Worm (Caenorhabditis elegans) whole organism, mixed stage, embryonic: ENCODE results near the gene vab-23.

ENCODE experiments used
- M03D4.4 ChIP-seq: sonication (generic microtip); optimal IDR thresholded peaks from 2 replicates; lab custom pipeline; 2017; ENCODE audit warnings: mild to moderate bottlenecking, missing genetic modification characterization, missing compliant biosample characterization
- bed-3 ChIP-seq: fragments of 200-800 bp; sonication (Bioruptor generic); optimal IDR thresholded peaks from 3 replicates; lab custom pipeline; 2018; ENCODE audit warnings: mild to moderate bottlenecking, missing genetic modification characterization, moderate library complexity, missing compliant biosample characterization
- blmp-1 ChIP-seq: fragments of 150-350 bp; optimal IDR thresholded peaks from 2 replicates; lab custom pipeline; 2014; ENCODE audit warnings: missing biosample characterization, missing genetic modification characterization
- ceh-39 ChIP-seq: fragments of 150-350 bp; optimal IDR thresholded peaks from 2 replicates; lab custom pipeline; 2014; ENCODE audit warnings: missing biosample characterization, missing genetic modification characterization
- ceh-43 ChIP-seq: fragments of 200-800 bp; sonication (Bioruptor generic); optimal IDR thresholded peaks from 2 replicates; lab custom pipeline; 2018; ENCODE audit warnings: mild to moderate bottlenecking, missing genetic modification characterization, moderate library complexity, missing compliant biosample characterization
- ceh-83 ChIP-seq: fragments of 200-800 bp; sonication (Bioruptor generic); optimal IDR thresholded peaks from 2 replicates; lab custom pipeline; 2018; ENCODE audit warnings: mild to moderate bottlenecking, missing genetic modification characterization, missing compliant biosample characterization
- ces-1 ChIP-seq: fragments of 150-350 bp; optimal IDR thresholded peaks from 2 replicates; lab custom pipeline; 2014; ENCODE audit warnings: missing biosample characterization, missing genetic modification reagents, missing genetic modification characterization
- cnd-1 ChIP-seq: fragments of 200-800 bp; sonication (Bioruptor generic); optimal IDR thresholded peaks from 2 replicates; lab custom pipeline; 2018; ENCODE audit warnings: mild to moderate bottlenecking, missing genetic modification characterization, missing compliant biosample characterization
- drap-1 ChIP-seq: fragments of 200-800 bp; sonication (Bioruptor generic); optimal IDR thresholded peaks from 3 replicates; lab custom pipeline; 2018; ENCODE audit warnings: mild to moderate bottlenecking, missing genetic modification characterization, missing compliant biosample characterization
- elt-1 ChIP-seq: sonication (generic microtip); optimal IDR thresholded peaks from 2 replicates; lab custom pipeline; 2017; ENCODE audit warnings: missing genetic modification characterization, mild to moderate bottlenecking, missing compliant biosample characterization, antibody characterized with exemption, moderate library complexity, borderline replicate concordance; ENCODE audit not compliant: insufficient read depth
- elt-3 ChIP-seq: fragments of 150-350 bp; optimal IDR thresholded peaks from 2 replicates; lab custom pipeline; 2014; ENCODE audit warnings: missing biosample characterization, missing genetic modification characterization
- flh-1 ChIP-seq: fragments of 200-800 bp; sonication (Bioruptor generic); optimal IDR thresholded peaks from 2 replicates; lab custom pipeline; 2018; ENCODE audit warnings: mild to moderate bottlenecking, missing genetic modification characterization, moderate library complexity, missing compliant biosample characterization
- ham-2 ChIP-seq: fragments of 200-800 bp; sonication (Bioruptor generic); optimal IDR thresholded peaks from 2 replicates; lab custom pipeline; 2018; ENCODE audit warnings: mild to moderate bottlenecking, missing genetic modification characterization, missing compliant biosample characterization
- hlh-1 ChIP-seq: fragments of 150-350 bp; optimal IDR thresholded peaks from 2 replicates; lab custom pipeline; 2014; ENCODE audit warnings: missing biosample characterization, missing genetic modification reagents, missing genetic modification characterization
- lin-13 ChIP-seq: fragments of 150-350 bp; optimal IDR thresholded peaks from 2 replicates; lab custom pipeline; 2014; ENCODE audit warnings: missing biosample characterization, missing genetic modification characterization
- lin-32 ChIP-seq: fragments of 200-800 bp; sonication (Bioruptor generic); optimal IDR thresholded peaks from 2 replicates; lab custom pipeline; 2018; ENCODE audit warnings: mild to moderate bottlenecking, missing genetic modification characterization, missing compliant biosample characterization
- lsy-2 ChIP-seq: fragments of 150-350 bp; optimal IDR thresholded peaks from 2 replicates; lab custom pipeline; 2014; ENCODE audit warnings: missing biosample characterization, missing genetic modification characterization
- mab-5 ChIP-seq: fragments of 150-350 bp; optimal IDR thresholded peaks from 2 replicates; lab custom pipeline; 2014; ENCODE audit warnings: missing biosample characterization, missing genetic modification characterization
- mep-1 ChIP-seq: fragments of 150-350 bp; optimal IDR thresholded peaks from 2 replicates; lab custom pipeline; 2017; ENCODE audit warnings: missing biosample characterization, missing genetic modification reagents, missing genetic modification characterization, inconsistent platforms
- mls-2 ChIP-seq: sonication (generic microtip); optimal IDR thresholded peaks from 2 replicates; lab custom pipeline; 2016; ENCODE audit warnings: mild to moderate bottlenecking, missing genetic modification characterization, moderate library complexity, missing compliant biosample characterization
- nhr-12 ChIP-seq: fragments of 150-350 bp; optimal IDR thresholded peaks from 2 replicates; lab custom pipeline; 2014; ENCODE audit warnings: missing biosample characterization, missing genetic modification characterization
- nhr-2 ChIP-seq: fragments of 150-350 bp; optimal IDR thresholded peaks from 2 replicates; lab custom pipeline; 2014; ENCODE audit warnings: missing biosample characterization, missing genetic modification characterization
- nhr-237 ChIP-seq: fragments of 150-350 bp; optimal IDR thresholded peaks from 2 replicates; lab custom pipeline; 2014; ENCODE audit warnings: missing biosample characterization, missing genetic modification characterization
- nhr-28 ChIP-seq: fragments of 150-350 bp; optimal IDR thresholded peaks from 2 replicates; lab custom pipeline; 2014; ENCODE audit warnings: missing biosample characterization, missing genetic modification characterization
- nhr-76 ChIP-seq: sonication (generic microtip); optimal IDR thresholded peaks from 2 replicates; lab custom pipeline; 2017; ENCODE audit warnings: missing biosample characterization, missing genetic modification characterization
- pha-4 ChIP-seq: fragments of 150-350 bp; optimal IDR thresholded peaks from 2 replicates; lab custom pipeline; 2018; ENCODE audit warnings: missing biosample characterization, missing genetic modification reagents, missing genetic modification characterization
- sem-2 ChIP-seq: fragments of 200-800 bp; sonication (Bioruptor generic); optimal IDR thresholded peaks from 2 replicates; lab custom pipeline; 2018; ENCODE audit warnings: mild to moderate bottlenecking, missing genetic modification characterization, missing compliant biosample characterization
- snpc-4 ChIP-seq: fragments of 150-350 bp; optimal IDR thresholded peaks from 2 replicates; lab custom pipeline; 2014; ENCODE audit warnings: missing biosample characterization, missing genetic modification characterization
- sptf-1 ChIP-seq: sonication (generic microtip); optimal IDR thresholded peaks from 2 replicates; lab custom pipeline; 2017; ENCODE audit warnings: mild to moderate bottlenecking, missing genetic modification characterization, moderate library complexity, missing compliant biosample characterization
- tbx-8 ChIP-seq: fragments of 200-800 bp; sonication (Bioruptor generic); optimal IDR thresholded peaks from 2 replicates; lab custom pipeline; 2018; ENCODE audit warnings: mild to moderate bottlenecking, missing genetic modification characterization, moderate library complexity, missing compliant biosample characterization
- unc-120 ChIP-seq: sonication (generic microtip); optimal IDR thresholded peaks from 2 replicates; lab custom pipeline; 2017; ENCODE audit warnings: missing genetic modification characterization, missing compliant biosample characterization; ENCODE audit not compliant: poor library complexity, severe bottlenecking
- unc-39 ChIP-seq: fragments of 150-350 bp; optimal IDR thresholded peaks from 2 replicates; lab custom pipeline; 2014; ENCODE audit warnings: missing biosample characterization, missing genetic modification characterization
- unc-62 ChIP-seq: fragments of 150-350 bp; optimal IDR thresholded peaks from 2 replicates; lab custom pipeline; 2014; ENCODE audit warnings: missing biosample characterization, missing genetic modification reagents, missing genetic modification characterization
- zip-8 ChIP-seq: fragments of 150-350 bp; optimal IDR thresholded peaks from 2 replicates; lab custom pipeline; 2014; ENCODE audit warnings: missing biosample characterization, missing genetic modification characterization
- ztf-11 ChIP-seq: fragments of 150-350 bp; optimal IDR thresholded peaks from 2 replicates; lab custom pipeline; 2014; ENCODE audit warnings: missing biosample characterization, missing genetic modification characterization

The vab-23 gene

ce11 chrII:11889420-11890075 lies 11.5 kb downstream of the vab-23 start:
- TF ChIP-seq ceh-43 (GFP tag; lab: Kevin White, UChicago), result no peak
- TF ChIP-seq nhr-76, result no peak
- no peak for TF ChIP-seq nhr-12 (tag; lab: Kevin White, UChicago)
- TF ChIP-seq hlh-1 (tag; lab: Kevin White, UChicago), result no peak
- TF ChIP-seq unc-120 (tag; lab: Kevin White, UChicago), result no peak
- TF ChIP-seq snpc-4 (tag; lab: Kevin White, UChicago), result no peak
- no peak for TF ChIP-seq unc-62 (GFP tag; lab: Kevin White, UChicago)
- TF ChIP-seq unc-39 (tag; lab: Kevin White, UChicago), result no peak
- TF ChIP-seq lin-13 (tag; lab: Kevin White, UChicago), result peak; percentile 24
- TF ChIP-seq nhr-28 (tag; lab: Kevin White, UChicago), result no peak
- TF ChIP-seq sem-2 (GFP tag; lab: Kevin White, UChicago), result no peak
- no peak for TF ChIP-seq ceh-83 (GFP tag; lab: Kevin White, UChicago)
- peak; percentile 0 for TF ChIP-seq ztf-11 (tag; lab: Kevin White, UChicago)
- TF ChIP-seq mab-5 (tag; lab: Kevin White, UChicago), result no peak
- TF ChIP-seq mls-2, result peak; percentile 56
- no peak for TF ChIP-seq bed-3 (GFP tag; lab: Kevin White, UChicago)
- no peak for TF ChIP-seq elt-3
- no peak for TF ChIP-seq pha-4 (tag; lab: Kevin White, UChicago)
- TF ChIP-seq ceh-39 (tag; lab: Kevin White, UChicago), result no peak
- TF ChIP-seq blmp-1 (tag; lab: Kevin White, UChicago), result no peak
- no peak for TF ChIP-seq ham-2 (GFP tag; lab: Kevin White, UChicago)
- TF ChIP-seq lin-32 (GFP tag; lab: Kevin White, UChicago), result peak; percentile 81
- no peak for TF ChIP-seq elt-1 (tag; lab: Kevin White, UChicago)
- TF ChIP-seq mep-1 (tag; lab: Kevin White, UChicago), result no peak
- TF ChIP-seq nhr-237 (tag; lab: Kevin White, UChicago), result no peak
- TF ChIP-seq tbx-8, result no peak
- peak; percentile 68 for TF ChIP-seq nhr-2 (tag; lab: Kevin White, UChicago)
- TF ChIP-seq zip-8 (tag; lab: Kevin White, UChicago), result no peak
- no peak for TF ChIP-seq ces-1 (GFP tag; lab: Kevin White, UChicago)
- no peak for TF ChIP-seq lsy-2 (tag; lab: Kevin White, UChicago)
- TF ChIP-seq cnd-1 (tag; lab: Kevin White, UChicago), result peak; percentile 94
- peak; percentile 37 for TF ChIP-seq sptf-1 (tag; lab: Kevin White, UChicago)
- no peak for TF ChIP-seq flh-1 (GFP tag; lab: Kevin White, UChicago)
- no peak for TF ChIP-seq drap-1
- TF ChIP-seq M03D4.4 (tag; lab: Kevin White, UChicago), result no peak

DNA sequence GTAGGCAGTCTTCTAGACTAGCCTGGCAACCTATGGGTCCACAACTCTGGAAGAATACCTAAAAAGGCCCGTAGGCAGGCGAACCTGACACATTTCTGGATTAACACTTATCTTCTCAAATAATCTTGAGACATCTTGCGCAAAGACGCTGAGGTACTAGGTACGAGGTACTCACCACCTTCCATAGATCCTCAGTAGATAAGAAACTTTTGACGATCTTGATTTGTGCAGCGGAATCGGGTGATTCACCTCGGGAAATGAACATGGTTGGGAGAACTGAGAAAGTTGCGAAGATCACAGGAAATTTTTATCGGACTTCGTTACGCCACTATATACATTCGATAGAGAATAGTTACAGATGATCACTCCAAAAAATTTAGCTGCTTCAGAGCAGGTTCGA lies 12.9 kb downstream of the vab-23 start:
- TF ChIP-seq elt-1 (tag; lab: Kevin White, UChicago) (peak; percentile 86), drap-1 (no peak)

ce11 chrII:11887724-11888123 lies 13.3 kb downstream of the vab-23 start:
- TF ChIP-seq zip-8 (tag; lab: Kevin White, UChicago) (peak; percentile 40), sptf-1 (tag; lab: Kevin White, UChicago) (peak; percentile 20), cnd-1 (tag; lab: Kevin White, UChicago) (peak; percentile 88), ham-2 (GFP tag; lab: Kevin White, UChicago) (no peak), unc-39 (tag; lab: Kevin White, UChicago) (no peak), nhr-12 (tag; lab: Kevin White, UChicago) (peak; percentile 14), elt-3 (no peak), unc-120 (tag; lab: Kevin White, UChicago) (no peak), ceh-39 (tag; lab: Kevin White, UChicago) (no peak), ceh-43 (GFP tag; lab: Kevin White, UChicago) (no peak), lsy-2 (tag; lab: Kevin White, UChicago) (peak; percentile 31), drap-1 (no peak), mep-1 (tag; lab: Kevin White, UChicago) (peak; percentile 6), mls-2 (no peak), tbx-8 (no peak), lin-13 (tag; lab: Kevin White, UChicago) (no peak), nhr-76 (no peak), nhr-2 (tag; lab: Kevin White, UChicago) (peak; percentile 50), snpc-4 (tag; lab: Kevin White, UChicago) (no peak), ztf-11 (tag; lab: Kevin White, UChicago) (no peak), sem-2 (GFP tag; lab: Kevin White, UChicago) (no peak), nhr-28 (tag; lab: Kevin White, UChicago) (no peak), nhr-237 (tag; lab: Kevin White, UChicago) (no peak), ces-1 (GFP tag; lab: Kevin White, UChicago) (no peak), mab-5 (tag; lab: Kevin White, UChicago) (no peak), blmp-1 (tag; lab: Kevin White, UChicago) (no peak), flh-1 (GFP tag; lab: Kevin White, UChicago) (no peak), M03D4.4 (tag; lab: Kevin White, UChicago) (no peak), unc-62 (GFP tag; lab: Kevin White, UChicago) (peak; percentile 69), elt-1 (tag; lab: Kevin White, UChicago) (no peak), lin-32 (GFP tag; lab: Kevin White, UChicago) (peak; percentile 98), ceh-83 (GFP tag; lab: Kevin White, UChicago) (no peak), bed-3 (GFP tag; lab: Kevin White, UChicago) (no peak), hlh-1 (tag; lab: Kevin White, UChicago) (no peak), pha-4 (tag; lab: Kevin White, UChicago) (no peak)
